Worm (Caenorhabditis elegans): ENCODE results near the gene gpr-1.

Gene gpr-1

ce11 chrIII:8625125-8625524, 3.6 kb upstream of the gpr-1 start:
- no peak for TF ChIP-seq snpc-3.4 (tag; optimal IDR thresholded peaks at IDR 0.05)
- TF ChIP-seq hmg-1.2 (GFP tag; IDR thresholded peaks at IDR 0.05): no peak
- TF ChIP-seq mcd-1 (GFP tag; IDR thresholded peaks at IDR 0.05): no peak
- TF ChIP-seq nhr-120 (GFP tag; IDR thresholded peaks at IDR 0.05): no peak
- TF ChIP-seq ceh-79 (tag; optimal IDR thresholded peaks at IDR 0.05): no peak
- TF ChIP-seq dpff-1 (tag; optimal IDR thresholded peaks at IDR 0.05): no peak

- peak; percentile 47 for TF ChIP-seq dpl-1 (GFP tag; optimal IDR thresholded peaks at IDR 0.05)
- TF ChIP-seq him-1 (tag; optimal IDR thresholded peaks at IDR 0.05): no peak
- TF ChIP-seq unc-62 (GFP tag; optimal IDR thresholded peaks at IDR 0.05): no peak
- TF ChIP-seq F33H1.4 (GFP tag; IDR thresholded peaks at IDR 0.05): peak; percentile 20; the same call in 1 of the 2 replicates
- no peak for TF ChIP-seq sdz-38 (tag; optimal IDR thresholded peaks at IDR 0.05)
- no peak for TF ChIP-seq attf-6 (GFP tag; IDR thresholded peaks at IDR 0.05)
- TF ChIP-seq F23B12.7 (tag; optimal IDR thresholded peaks at IDR 0.05; ENCODE audit: insufficient read depth): no peak
- TF ChIP-seq madf-8 (GFP tag; conservative IDR thresholded peaks at IDR 0.05): no peak
- TF ChIP-seq ceh-79 (tag; optimal IDR thresholded peaks at IDR 0.05): no peak
- no peak for TF ChIP-seq ets-4 (GFP tag; optimal IDR thresholded peaks at IDR 0.05)
- TF ChIP-seq ztf-18 (tag; optimal IDR thresholded peaks at IDR 0.05): peak; percentile 1
- TF ChIP-seq snpc-3.4 (tag; optimal IDR thresholded peaks at IDR 0.05): peak; percentile 28
- no peak for TF ChIP-seq let-607 (tag; optimal IDR thresholded peaks at IDR 0.05)
- no peak for TF ChIP-seq nhr-80 (tag; optimal IDR thresholded peaks at IDR 0.05)
- peak; percentile 54 for TF ChIP-seq madf-6 (GFP tag; IDR thresholded peaks at IDR 0.05)
- 0 out of 2 replicates have a peak, but pooled peaks have one; percentile 24 for TF ChIP-seq Y53G8AR.9 (GFP tag; conservative IDR thresholded peaks at IDR 0.05)
- peak in 1 of 3 experiments; percentile 79 for TF ChIP-seq lin-35 (GFP tag; optimal IDR thresholded peaks at IDR 0.05)
- peak; percentile 10 for TF ChIP-seq tbp1 (GFP tag; optimal IDR thresholded peaks at IDR 0.05)
- no peak for TF ChIP-seq F10E7.11 (tag; optimal IDR thresholded peaks at IDR 0.05)
- no peak for TF ChIP-seq egl-18 (GFP tag; IDR thresholded peaks at IDR 0.05)
- 0 out of 2 replicates have a peak, but pooled peaks have one; percentile 37 for TF ChIP-seq pbrm-1 (GFP tag; IDR thresholded peaks at IDR 0.05)
- peak; percentile 62 for TF ChIP-seq mcd-1 (GFP tag; IDR thresholded peaks at IDR 0.05)
- TF ChIP-seq chd-7 (tag; optimal IDR thresholded peaks at IDR 0.05): no peak
- peak; percentile 61 for TF ChIP-seq attf-5 (GFP tag; optimal IDR thresholded peaks at IDR 0.05)
- TF ChIP-seq tbx-9 (tag; optimal IDR thresholded peaks at IDR 0.05; ENCODE audit: borderline replicate concordance): no peak
- no peak for TF ChIP-seq snpc-1.1 (tag; optimal IDR thresholded peaks at IDR 0.05; ENCODE audit: insufficient read depth)
- TF ChIP-seq lin-54 (GFP tag; optimal IDR thresholded peaks at IDR 0.05): peak; percentile 70
- TF ChIP-seq hsf-1 (GFP tag; IDR thresholded peaks at IDR 0.05): peak; percentile 30; the same call in 1 of the 2 replicates
- TF ChIP-seq nhr-27 (tag; optimal IDR thresholded peaks at IDR 0.05): no peak
- TF ChIP-seq rec-8 (tag; optimal IDR thresholded peaks at IDR 0.05): no peak
- TF ChIP-seq ekl-4 (GFP tag; IDR thresholded peaks at IDR 0.05): peak; percentile 37; the same call in 1 of the 2 replicates
- peak; percentile 47; the same call in 1 of the 2 replicates for TF ChIP-seq Y79H2A.3 (GFP tag; conservative IDR thresholded peaks at IDR 0.05)
- no peak for TF ChIP-seq egl-44 (GFP tag; IDR thresholded peaks at IDR 0.05)
- peak; percentile 24 for TF ChIP-seq efl-1 (GFP tag; optimal IDR thresholded peaks at IDR 0.05)
- TF ChIP-seq Y56A3A.18 (GFP tag; IDR thresholded peaks at IDR 0.05): no peak
- TF ChIP-seq attf-3 (GFP tag; conservative IDR thresholded peaks at IDR 0.05): peak; percentile 88
- TF ChIP-seq sptf-2 (GFP tag; optimal IDR thresholded peaks at IDR 0.05): no peak
- TF ChIP-seq F39B2.1 (GFP tag; IDR thresholded peaks at IDR 0.05): no peak
- TF ChIP-seq hmg-1.2 (GFP tag; IDR thresholded peaks at IDR 0.05): 0 out of 2 replicates have a peak, but pooled peaks have one; percentile 31
- no peak for TF ChIP-seq unc-130 (GFP tag; optimal IDR thresholded peaks at IDR 0.05)
- no peak for TF ChIP-seq Y67H2A.10 (GFP tag; conservative IDR thresholded peaks at IDR 0.05)
Measured at ce11 chrIII:8630833-8631232, 2.1 kb downstream of the gpr-1 start, which contains the start of gene dnj-10. Gene dnj-10 (plus strand): TSS chrIII:8631165.

Measured in whole organism, young adult.